Fruit fly (Drosophila melanogaster): ENCODE measurements around the gene CG13454.

Gene CG13454

DNA sequence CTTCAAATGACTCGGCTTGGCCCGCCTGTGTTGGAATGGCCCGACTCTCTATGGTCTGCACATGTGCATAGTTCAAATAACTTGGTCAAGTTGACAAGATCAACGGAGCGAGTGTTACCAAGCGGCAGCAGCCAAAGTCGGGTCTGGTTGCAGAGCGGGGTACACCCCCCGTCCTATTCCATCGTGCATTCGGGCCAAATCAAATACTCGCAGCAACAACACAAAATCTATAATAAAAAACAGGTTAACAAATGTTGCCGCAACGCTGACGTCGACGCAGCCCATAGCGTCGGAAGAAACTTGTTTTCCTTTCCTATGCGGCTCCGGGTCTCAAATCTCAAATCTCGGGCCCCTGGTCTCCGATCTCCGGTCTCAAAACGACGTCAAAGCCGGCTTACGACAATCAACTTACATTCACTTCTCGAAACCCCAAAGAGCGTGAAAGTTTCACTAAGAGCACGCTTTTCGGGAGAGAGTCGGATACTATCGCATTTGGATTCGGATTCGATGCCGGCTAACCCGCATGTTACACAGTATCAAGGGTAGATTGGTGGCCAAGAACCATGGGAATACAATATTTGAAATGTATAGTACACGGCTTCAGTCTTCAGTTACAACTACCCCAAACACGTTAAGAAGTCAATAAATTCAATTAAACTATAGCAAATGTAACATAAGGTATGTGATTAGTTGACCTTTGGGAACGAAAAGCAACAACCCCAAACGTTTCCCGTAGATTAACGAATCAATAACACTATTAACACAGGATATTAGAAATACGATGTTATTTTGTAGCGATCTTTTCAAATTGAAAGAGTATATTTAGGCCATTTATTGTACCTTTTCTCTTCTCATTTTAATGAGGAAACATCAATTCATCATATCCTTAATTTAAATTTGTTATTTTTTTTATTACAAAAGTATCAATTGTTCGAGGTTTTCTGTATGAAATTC lies 17.7 kb upstream of the CG13454 start:
- TF ChIP-seq woc (GFP tag; optimal IDR thresholded peaks at IDR 0.05) = peak; percentile 95
- TF ChIP-seq CG32264 (GFP tag; optimal IDR thresholded peaks at IDR 0.05) = no peak
- TF ChIP-seq ey (GFP tag; optimal IDR thresholded peaks at IDR 0.05) = peak; percentile 75
- no peak for TF ChIP-seq Myc (optimal IDR thresholded peaks at IDR 0.05)
- peak; percentile 53 to 59 for TF ChIP-seq dl (GFP tag; optimal IDR thresholded peaks at IDR 0.05; ENCODE audit: insufficient read depth in 1 of 2, partially characterized antibody in 2 of 2)
- TF ChIP-seq pan (optimal IDR thresholded peaks at IDR 0.05) = peak; percentile 89
- no peak for TF ChIP-seq GATAd (GFP tag; optimal IDR thresholded peaks at IDR 0.05)
- TF ChIP-seq Dif (GFP tag; optimal IDR thresholded peaks at IDR 0.05; ENCODE audit: partially characterized antibody) = peak; percentile 88
- TF ChIP-seq tai (GFP tag; optimal IDR thresholded peaks at IDR 0.05) = peak; percentile 75
- peak; percentile 31 for TF ChIP-seq CrebA (GFP tag; optimal IDR thresholded peaks at IDR 0.05; ENCODE audit: borderline replicate concordance)
- TF ChIP-seq foxo (GFP tag; optimal IDR thresholded peaks at IDR 0.05) = peak; percentile 32 to 76
- peak; percentile 58 for TF ChIP-seq rgr (GFP tag; optimal IDR thresholded peaks at IDR 0.05)
- TF ChIP-seq sage (GFP tag; optimal IDR thresholded peaks at IDR 0.05) = no peak
- TF ChIP-seq Hnf4 (GFP tag; optimal IDR thresholded peaks at IDR 0.05) = peak; percentile 75
- TF ChIP-seq usp (GFP tag; optimal IDR thresholded peaks at IDR 0.05) = no peak
- peak; percentile 23 for TF ChIP-seq Jra (GFP tag; optimal IDR thresholded peaks at IDR 0.05)
- TF ChIP-seq fru (GFP tag; optimal IDR thresholded peaks at IDR 0.05) = peak; percentile 71
- TF ChIP-seq HLH106 (tag; optimal IDR thresholded peaks at IDR 0.05) = peak; percentile 77
- TF ChIP-seq dsf (GFP tag; optimal IDR thresholded peaks at IDR 0.05; ENCODE audit: borderline replicate concordance) = no peak
- peak; percentile 57 for TF ChIP-seq h (GFP tag; optimal IDR thresholded peaks at IDR 0.05)
- peak; percentile 54 for TF ChIP-seq sv (GFP tag; optimal IDR thresholded peaks at IDR 0.05)
- peak; percentile 69 for TF ChIP-seq psq (GFP tag; optimal IDR thresholded peaks at IDR 0.05)
- TF ChIP-seq Mio (GFP tag; optimal IDR thresholded peaks at IDR 0.05) = no peak
- TF ChIP-seq Rel (GFP tag; optimal IDR thresholded peaks at IDR 0.05) = no peak
- TF ChIP-seq Rel (tag; optimal IDR thresholded peaks at IDR 0.05) = peak; percentile 15
- TF ChIP-seq OdsH (GFP tag; optimal IDR thresholded peaks at IDR 0.05) = peak; percentile 64
- TF ChIP-seq dmrt93B (GFP tag; optimal IDR thresholded peaks at IDR 0.05) = peak; percentile 78
- TF ChIP-seq CG9705 (GFP tag; optimal IDR thresholded peaks at IDR 0.05) = peak; percentile 32
- TF ChIP-seq jim (GFP tag; optimal IDR thresholded peaks at IDR 0.05) = no peak
- TF ChIP-seq br (GFP tag; optimal IDR thresholded peaks at IDR 0.05) = peak; percentile 65
- TF ChIP-seq Sp1 (GFP tag; optimal IDR thresholded peaks at IDR 0.05) = peak; percentile 88

DNA sequence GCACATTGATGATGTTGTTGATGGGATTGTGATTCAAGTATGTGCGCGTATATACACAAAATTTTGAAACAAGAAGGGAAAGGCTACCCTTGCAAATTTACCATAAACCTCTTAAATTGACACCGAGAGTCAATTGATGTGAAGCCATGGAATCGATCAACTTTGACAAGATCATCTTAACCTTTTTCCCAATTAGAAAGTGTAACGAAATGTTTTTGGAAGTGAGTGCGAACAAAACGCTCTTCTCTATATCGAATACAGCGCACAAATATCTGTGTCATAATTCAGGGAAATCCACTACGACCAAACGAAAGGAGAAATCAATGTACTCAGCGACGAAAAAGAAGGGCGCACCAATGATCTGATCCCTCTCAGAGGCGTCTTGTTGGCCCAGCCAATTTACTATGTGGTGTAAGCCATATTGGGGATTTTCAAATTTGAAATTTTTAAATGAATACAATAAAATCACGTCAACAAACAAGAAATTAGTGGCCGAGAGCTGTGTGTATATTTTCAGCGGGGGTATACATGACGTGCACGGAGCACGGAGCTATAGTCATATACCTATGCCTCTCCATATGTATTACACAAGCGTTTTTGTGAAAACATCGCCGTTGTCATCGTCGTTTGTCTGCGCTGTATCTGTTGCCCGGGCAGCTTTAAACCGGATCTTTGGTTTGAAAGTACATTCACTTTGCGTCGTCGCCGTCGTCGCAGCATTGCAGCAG lies 16.7 kb upstream of the CG13454 start:
- peak; percentile 60 for TF ChIP-seq CrebA (GFP tag; optimal IDR thresholded peaks at IDR 0.05; ENCODE audit: borderline replicate concordance)
- peak; percentile 93 for TF ChIP-seq woc (GFP tag; optimal IDR thresholded peaks at IDR 0.05)
- TF ChIP-seq pan (optimal IDR thresholded peaks at IDR 0.05) = no peak
- peak; percentile 62 for TF ChIP-seq Jra (GFP tag; optimal IDR thresholded peaks at IDR 0.05)
- TF ChIP-seq Myc (optimal IDR thresholded peaks at IDR 0.05) = no peak
- TF ChIP-seq jim (GFP tag; optimal IDR thresholded peaks at IDR 0.05) = no peak
- TF ChIP-seq Hr78 (GFP tag; optimal IDR thresholded peaks at IDR 0.05) = no peak
- TF ChIP-seq OdsH (GFP tag; optimal IDR thresholded peaks at IDR 0.05) = peak; percentile 92
- TF ChIP-seq N (GFP tag; optimal IDR thresholded peaks at IDR 0.05) = no peak
- peak; percentile 63 for TF ChIP-seq Hnf4 (GFP tag; optimal IDR thresholded peaks at IDR 0.05)
- TF ChIP-seq Dif (GFP tag; optimal IDR thresholded peaks at IDR 0.05; ENCODE audit: partially characterized antibody) = peak; percentile 1
- TF ChIP-seq CG9705 (GFP tag; optimal IDR thresholded peaks at IDR 0.05) = peak; percentile 65
- peak; percentile 23 for TF ChIP-seq Mio (GFP tag; optimal IDR thresholded peaks at IDR 0.05)
- peak; percentile 93 for TF ChIP-seq h (GFP tag; optimal IDR thresholded peaks at IDR 0.05)
- peak; percentile 76 for TF ChIP-seq sage (GFP tag; optimal IDR thresholded peaks at IDR 0.05)
- peak; percentile 59 to 92 for TF ChIP-seq foxo (GFP tag; optimal IDR thresholded peaks at IDR 0.05)
- TF ChIP-seq lola (GFP tag; optimal IDR thresholded peaks at IDR 0.05) = no peak
- peak; percentile 74 for TF ChIP-seq psq (GFP tag; optimal IDR thresholded peaks at IDR 0.05)
- TF ChIP-seq Vsx2 (GFP tag; optimal IDR thresholded peaks at IDR 0.05; ENCODE audit: partially characterized antibody) = no peak
- no peak for TF ChIP-seq dsf (GFP tag; optimal IDR thresholded peaks at IDR 0.05; ENCODE audit: borderline replicate concordance)
- peak; percentile 84 for TF ChIP-seq dmrt93B (GFP tag; optimal IDR thresholded peaks at IDR 0.05)
- peak; percentile 86 for TF ChIP-seq Sp1 (GFP tag; optimal IDR thresholded peaks at IDR 0.05)
- TF ChIP-seq brk (GFP tag; optimal IDR thresholded peaks at IDR 0.05) = peak; percentile 8
- TF ChIP-seq tai (GFP tag; optimal IDR thresholded peaks at IDR 0.05) = peak; percentile 80
- TF ChIP-seq GATAd (GFP tag; optimal IDR thresholded peaks at IDR 0.05) = no peak
- TF ChIP-seq Dfd (GFP tag; optimal IDR thresholded peaks at IDR 0.05) = no peak
- TF ChIP-seq CG32264 (GFP tag; optimal IDR thresholded peaks at IDR 0.05) = peak; percentile 55
- peak; percentile 45 for TF ChIP-seq Rel (GFP tag; optimal IDR thresholded peaks at IDR 0.05)
- peak; percentile 84 for TF ChIP-seq Rel (tag; optimal IDR thresholded peaks at IDR 0.05)
- no peak for TF ChIP-seq Hr83 (GFP tag; optimal IDR thresholded peaks at IDR 0.05; ENCODE audit: poor library complexity, severe bottlenecking)
- peak; percentile 92 for TF ChIP-seq fru (GFP tag; optimal IDR thresholded peaks at IDR 0.05)
- TF ChIP-seq dl (GFP tag; optimal IDR thresholded peaks at IDR 0.05; ENCODE audit: insufficient read depth in 1 of 2, partially characterized antibody in 2 of 2) = no peak
- no peak for TF ChIP-seq Abd-B (GFP tag; optimal IDR thresholded peaks at IDR 0.05)
- no peak for TF ChIP-seq usp (GFP tag; optimal IDR thresholded peaks at IDR 0.05)
- TF ChIP-seq br (GFP tag; optimal IDR thresholded peaks at IDR 0.05) = peak; percentile 92
- TF ChIP-seq ey (GFP tag; optimal IDR thresholded peaks at IDR 0.05) = peak; percentile 93
- peak; percentile 89 for TF ChIP-seq rgr (GFP tag; optimal IDR thresholded peaks at IDR 0.05)
- TF ChIP-seq HLH106 (tag; optimal IDR thresholded peaks at IDR 0.05) = peak; percentile 89
- TF ChIP-seq sv (GFP tag; optimal IDR thresholded peaks at IDR 0.05) = no peak
